Fruit fly (Drosophila melanogaster) whole organism: ENCODE results near the gene prtp.

Experiments
- CG8478 ChIP-seq: fragments of >200 bp; optimal IDR thresholded peaks from 2 replicates; lab custom pipeline; 2018; ENCODE audit warnings: inconsistent platforms
- Dll ChIP-seq: fragments of >200 bp; optimal IDR thresholded peaks from 2 replicates; lab custom pipeline; 2017
- EcR ChIP-seq, 2 experiments: fragments of >200 bp; optimal IDR thresholded peaks; 2 replicates each; lab custom pipeline; 2017; ENCODE audit warnings: missing biosample characterization in 2 of 2, missing genetic modification characterization in 2 of 2, missing genetic modification reagents in 2 of 2
- pan ChIP-seq: fragments of >200 bp; optimal IDR thresholded peaks from 2 replicates; lab custom pipeline; 2017
- psq ChIP-seq: fragments of >200 bp; optimal IDR thresholded peaks from 2 replicates; lab custom pipeline; 2017

The prtp gene

dm6 chrX:11764540-11765136, 48.1 kb downstream of the prtp start, which contains the start of gene CG9360:
CG9360 (minus strand) TSS chrX:11764590.
- TF ChIP-seq EcR (GFP tag; optimal IDR thresholded peaks at IDR 0.05; lab: Kevin White, UChicago) (no peak), psq (lab: Kevin White, UChicago) (no peak)

- TF ChIP-seq CG8478 (lab: Kevin White, UChicago), result no peak
- no peak for TF ChIP-seq psq (lab: Kevin White, UChicago)
- no peak for TF ChIP-seq Dll
- TF ChIP-seq pan (lab: Kevin White, UChicago), result no peak
Measured at dm6 chrX:11769435-11769834, 52.9 kb downstream of the prtp start.
